Fruit fly (Drosophila melanogaster) S2 (cell line): Measurements from ENCODE around the gene CG14659.

Experiments
- CG8478 ChIP-seq: fragments of >200 bp; optimal IDR thresholded peaks from 2 replicates; lab custom pipeline; 2018
- CTCF ChIP-seq, 2 experiments: fragments of >200 bp; optimal IDR thresholded peaks; 2 replicates each; lab custom pipeline; 2018

DNA sequence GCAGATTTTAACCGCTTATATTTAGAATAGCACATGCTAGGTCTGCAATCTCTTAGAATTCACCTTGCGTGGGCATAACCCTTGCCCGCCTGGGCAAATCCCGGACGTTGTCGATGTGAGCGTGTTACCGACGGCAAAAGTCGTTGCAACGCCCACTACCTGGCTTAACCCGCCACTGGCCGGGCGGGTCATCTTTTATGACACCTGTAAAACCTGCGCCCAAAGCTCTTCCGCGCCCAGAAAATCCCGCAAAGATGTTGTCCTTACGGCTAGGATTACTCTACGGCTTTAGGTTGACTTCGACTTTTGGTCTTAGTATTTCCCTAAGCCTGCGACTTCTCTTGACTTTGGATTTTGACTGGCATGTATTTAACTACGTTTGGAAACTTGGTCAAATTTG is 23.1 kb upstream of the CG14659 start:
- TF ChIP-seq CTCF (optimal IDR thresholded peaks at IDR 0.05; lab: Kevin White, UChicago) (no peak), CG8478 (lab: Kevin White, UChicago) (no peak)
